Worm (Caenorhabditis elegans): ENCODE results near the gene C33D3.3.

DNA sequence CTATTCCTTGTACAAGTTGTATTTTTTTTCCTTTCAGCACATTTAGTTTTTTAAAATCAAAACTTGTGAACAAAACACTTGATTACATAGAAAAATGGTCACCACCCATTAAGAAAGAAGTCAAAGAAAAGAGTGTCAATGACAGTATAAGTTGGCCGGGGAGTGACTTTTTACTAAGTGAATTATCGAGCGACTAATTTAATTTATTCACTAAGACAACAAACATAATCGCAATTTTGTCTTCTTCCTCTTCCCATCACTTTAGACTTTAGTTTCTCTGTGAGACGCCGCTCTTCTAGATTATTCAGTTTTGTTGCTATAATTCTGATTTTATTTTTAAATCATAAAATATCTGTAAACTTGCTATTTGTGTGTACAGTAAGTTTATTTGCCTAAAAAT is 28.9 kb downstream of the C33D3.3 start:
- TF ChIP-seq unc-39 (tag; optimal IDR thresholded peaks at IDR 0.05) (no peak), nhr-11 (tag; optimal IDR thresholded peaks at IDR 0.05) (no peak), aly-2 (tag; optimal IDR thresholded peaks at IDR 0.05) (no peak), nhr-77 (tag; optimal IDR thresholded peaks at IDR 0.05) (no peak), nhr-23 (tag; optimal IDR thresholded peaks at IDR 0.05) (no peak), nhr-10 (tag; optimal IDR thresholded peaks at IDR 0.05) (no peak)

All from whole organism, L2 larva.